Worm (Caenorhabditis elegans) whole organism, young adult: ENCODE results near the gene F23D12.7.
A peak's percentile ranks its signal among the peaks of the same experiment; 100 is the strongest.

ENCODE experiments used
- B0019.2 ChIP-seq: fragments of 200-800 bp; sonication (Bioruptor generic); conservative IDR thresholded peaks from 2 replicates; pipeline ENCODE4 v1.3.6; 2022; ENCODE audit warnings: missing genetic modification reagents, missing genetic modification characterization, missing compliant biosample characterization
- B0035.1 ChIP-seq: sonication (generic microtip); optimal IDR thresholded peaks from 2 replicates; lab custom pipeline; 2016; ENCODE audit warnings: missing genetic modification characterization, mild to moderate bottlenecking, missing compliant biosample characterization, missing genotype, missing genetic modification reagents
- D2030.7 ChIP-seq: fragments of 200-800 bp; sonication (Bioruptor generic); IDR thresholded peaks from 2 replicates; pipeline ENCODE4 v1.3.6; 2022; ENCODE audit warnings: missing genetic modification reagents, missing genetic modification characterization, missing compliant biosample characterization
- F10E7.11 ChIP-seq: sonication (generic microtip); optimal IDR thresholded peaks from 2 replicates; lab custom pipeline; 2017; ENCODE audit warnings: mild to moderate bottlenecking, missing genetic modification characterization, moderate library complexity, missing compliant biosample characterization
- F23B12.7 ChIP-seq: sonication (generic microtip); optimal IDR thresholded peaks from 2 replicates; lab custom pipeline; 2017; ENCODE audit warnings: missing genetic modification characterization, mild to moderate bottlenecking, missing compliant biosample characterization, antibody characterized with exemption, moderate library complexity; ENCODE audit not compliant: insufficient read depth
- F39B2.1 ChIP-seq: fragments of 200-800 bp; sonication (Bioruptor generic); IDR thresholded peaks from 2 replicates; pipeline ENCODE4 v1.3.6; 2022; ENCODE audit warnings: missing genetic modification reagents, missing genetic modification characterization, missing compliant biosample characterization
- F57C9.4 ChIP-seq: sonication (generic microtip); optimal IDR thresholded peaks from 2 replicates; lab custom pipeline; 2017; ENCODE audit warnings: mild to moderate bottlenecking, missing genetic modification characterization, missing compliant biosample characterization
- K12H6.12 ChIP-seq: fragments of 200-800 bp; sonication (Bioruptor generic); optimal IDR thresholded peaks from 2 replicates; lab custom pipeline; 2018; ENCODE audit warnings: mild to moderate bottlenecking, missing genetic modification characterization, missing compliant biosample characterization
- T26A5.8 ChIP-seq: sonication (generic microtip); optimal IDR thresholded peaks from 2 replicates; lab custom pipeline; 2016; ENCODE audit warnings: missing genetic modification characterization, missing compliant biosample characterization
- Y95B8A.8 ChIP-seq: fragments of 200-800 bp; sonication (Bioruptor generic); IDR thresholded peaks from 2 replicates; pipeline ENCODE4 v1.3.6; 2022; ENCODE audit warnings: missing genetic modification reagents, missing genetic modification characterization, missing compliant biosample characterization
- ZK185.1 ChIP-seq: sonication (generic microtip); optimal IDR thresholded peaks from 2 replicates; lab custom pipeline; 2016; ENCODE audit warnings: mild to moderate bottlenecking, missing genetic modification characterization, missing compliant biosample characterization; ENCODE audit not compliant: poor library complexity, severe bottlenecking
- atf-7 ChIP-seq: sonication (generic microtip); optimal IDR thresholded peaks from 2 replicates; lab custom pipeline; 2017; ENCODE audit warnings: mild to moderate bottlenecking, missing genetic modification characterization, missing compliant biosample characterization
- attf-3 ChIP-seq: fragments of 200-800 bp; sonication (Bioruptor generic); conservative IDR thresholded peaks from 2 replicates; pipeline ENCODE4 v1.3.6; 2022; ENCODE audit warnings: missing genetic modification reagents, missing genetic modification characterization, missing compliant biosample characterization
- attf-5 ChIP-seq: fragments of 200-800 bp; sonication (Bioruptor generic); optimal IDR thresholded peaks from 2 replicates; lab custom pipeline; 2018; ENCODE audit warnings: mild to moderate bottlenecking, missing genetic modification characterization, missing compliant biosample characterization
- attf-6 ChIP-seq: fragments of 200-800 bp; sonication (Bioruptor generic); IDR thresholded peaks from 2 replicates; pipeline ENCODE4 v1.3.6; 2022; ENCODE audit warnings: missing genetic modification reagents, missing genetic modification characterization, missing compliant biosample characterization
- bed-1 ChIP-seq: fragments of 200-800 bp; sonication (Bioruptor generic); IDR thresholded peaks from 2 replicates; pipeline ENCODE4 v1.3.6; 2022; ENCODE audit warnings: missing genetic modification reagents, missing genetic modification characterization, missing compliant biosample characterization
- ccch-3 ChIP-seq: fragments of 200-800 bp; sonication (Bioruptor generic); optimal IDR thresholded peaks from 2 replicates; lab custom pipeline; 2018; ENCODE audit warnings: mild to moderate bottlenecking, missing genetic modification characterization, missing compliant biosample characterization
- ceh-100 ChIP-seq: fragments of 200-800 bp; sonication (Bioruptor generic); IDR thresholded peaks from 2 replicates; pipeline ENCODE4 v1.3.6; 2022; ENCODE audit warnings: missing genetic modification reagents, missing genetic modification characterization, missing compliant biosample characterization
- ceh-91 ChIP-seq: fragments of 200-800 bp; sonication (Bioruptor generic); IDR thresholded peaks from 2 replicates; pipeline ENCODE4 v1.3.6; 2022; ENCODE audit warnings: missing genetic modification reagents, missing genetic modification characterization, missing compliant biosample characterization
- die-1 ChIP-seq: sonication (generic microtip); optimal IDR thresholded peaks from 2 replicates; lab custom pipeline; 2016; ENCODE audit warnings: missing genotype, mild to moderate bottlenecking, missing genetic modification characterization, missing compliant biosample characterization
- dpff-1 ChIP-seq: sonication (generic microtip); optimal IDR thresholded peaks from 2 replicates; lab custom pipeline; 2017; ENCODE audit warnings: mild to moderate bottlenecking, missing genetic modification characterization, missing compliant biosample characterization
- egl-18 ChIP-seq: fragments of 200-800 bp; sonication (Bioruptor generic); IDR thresholded peaks from 2 replicates; pipeline ENCODE4 v1.3.6; 2022; ENCODE audit warnings: missing genetic modification reagents, missing genetic modification characterization, missing compliant biosample characterization
- egl-44 ChIP-seq: fragments of 200-800 bp; sonication (Bioruptor generic); IDR thresholded peaks from 2 replicates; pipeline ENCODE4 v1.3.6; 2022; ENCODE audit warnings: missing genetic modification reagents, missing genetic modification characterization, missing compliant biosample characterization
- egrh-3 ChIP-seq: fragments of 200-800 bp; sonication (Bioruptor generic); IDR thresholded peaks from 2 replicates; pipeline ENCODE4 v1.3.6; 2022; ENCODE audit warnings: missing genetic modification reagents, missing genetic modification characterization, missing compliant biosample characterization
- ekl-4 ChIP-seq: fragments of 200-800 bp; sonication (Bioruptor generic); IDR thresholded peaks from 2 replicates; pipeline ENCODE4 v1.3.6; 2022; ENCODE audit warnings: missing genetic modification reagents, missing genetic modification characterization, missing compliant biosample characterization
- fkh-3 ChIP-seq: sonication (generic microtip); optimal IDR thresholded peaks from 2 replicates; lab custom pipeline; 2016; ENCODE audit warnings: mild to moderate bottlenecking, missing genetic modification characterization, missing compliant biosample characterization
- lir-1 ChIP-seq: fragments of 200-800 bp; sonication (Bioruptor generic); conservative IDR thresholded peaks from 2 replicates; pipeline ENCODE4 v1.3.6; 2022; ENCODE audit warnings: missing genetic modification reagents, missing genetic modification characterization, missing compliant biosample characterization
- madf-3 ChIP-seq: fragments of 200-800 bp; sonication (Bioruptor generic); IDR thresholded peaks from 2 replicates; pipeline ENCODE4 v1.3.6; 2022; ENCODE audit warnings: missing genetic modification reagents, missing genetic modification characterization, missing compliant biosample characterization
- mel-28 ChIP-seq: sonication (generic microtip); optimal IDR thresholded peaks from 2 replicates; lab custom pipeline; 2016; ENCODE audit warnings: borderline replicate concordance, mild to moderate bottlenecking, missing genetic modification characterization, missing compliant biosample characterization
- mes-4 ChIP-seq: sonication (generic microtip); optimal IDR thresholded peaks from 2 replicates; lab custom pipeline; 2016; ENCODE audit warnings: missing genotype, missing genetic modification characterization, missing compliant biosample characterization
- nfyb-1 ChIP-seq: fragments of 200-800 bp; sonication (Bioruptor generic); IDR thresholded peaks from 2 replicates; pipeline ENCODE4 v1.3.6; 2022; ENCODE audit warnings: missing genetic modification reagents, missing genetic modification characterization, missing compliant biosample characterization
- nhr-80 ChIP-seq: sonication (generic microtip); optimal IDR thresholded peaks from 2 replicates; lab custom pipeline; 2016; ENCODE audit warnings: missing genetic modification characterization, missing compliant biosample characterization
- pbrm-1 ChIP-seq: fragments of 200-800 bp; sonication (Bioruptor generic); IDR thresholded peaks from 2 replicates; pipeline ENCODE4 v1.3.6; 2022; ENCODE audit warnings: missing genetic modification reagents, missing genetic modification characterization, missing compliant biosample characterization
- rec-8 ChIP-seq, 2 experiments: sonication (generic microtip); optimal IDR thresholded peaks; 2 replicates each; lab custom pipeline; 2016; ENCODE audit warnings: mild to moderate bottlenecking in 2 of 2, missing genetic modification characterization in 2 of 2, missing genetic modification reagents in 2 of 2, missing genotype in 2 of 2, missing biosample characterization in 1 of 2, missing compliant biosample characterization in 1 of 2, moderate library complexity in 1 of 2
- repo-1 ChIP-seq: sonication (generic microtip); optimal IDR thresholded peaks from 2 replicates; lab custom pipeline; 2017; ENCODE audit warnings: mild to moderate bottlenecking, missing genetic modification characterization, missing compliant biosample characterization
- rpc-1 ChIP-seq, 2 experiments: fragments of 150-350 bp in 1 of 2; sonication (generic microtip) in 1 of 2; optimal IDR thresholded peaks; 2 replicates each; lab custom pipeline; 2014 to 2018; ENCODE audit warnings: missing biosample characterization in 1 of 2, missing genetic modification characterization in 1 of 2, missing genetic modification reagents in 1 of 2, missing genotype in 1 of 2
- sdz-38 ChIP-seq: sonication (generic microtip); optimal IDR thresholded peaks from 2 replicates; lab custom pipeline; 2016; ENCODE audit warnings: missing genotype, missing genetic modification characterization, missing compliant biosample characterization
- sea-2 ChIP-seq: fragments of 200-800 bp; sonication (Bioruptor generic); IDR thresholded peaks from 2 replicates; pipeline ENCODE4 v1.3.6; 2022; ENCODE audit warnings: missing genetic modification characterization, missing compliant biosample characterization
- tbp1 ChIP-seq: fragments of 200-800 bp; sonication (Bioruptor generic); optimal IDR thresholded peaks from 2 replicates; lab custom pipeline; 2018; ENCODE audit warnings: mild to moderate bottlenecking, missing genetic modification characterization, missing compliant biosample characterization
- unc-62 ChIP-seq: fragments of 150-350 bp; optimal IDR thresholded peaks from 2 replicates; lab custom pipeline; 2014; ENCODE audit warnings: missing biosample characterization, missing genetic modification reagents, missing genetic modification characterization
- xnd-1 ChIP-seq: sonication (generic microtip); optimal IDR thresholded peaks from 2 replicates; lab custom pipeline; 2016; ENCODE audit warnings: missing genotype, missing genetic modification reagents, missing genetic modification characterization, missing compliant biosample characterization
- zfh-2 ChIP-seq: fragments of 200-800 bp; sonication (Bioruptor generic); conservative IDR thresholded peaks from 2 replicates; pipeline ENCODE4 v1.3.6; 2022; ENCODE audit warnings: missing genetic modification reagents, missing genetic modification characterization, missing compliant biosample characterization
- ztf-22 ChIP-seq: fragments of 200-800 bp; sonication (Bioruptor generic); optimal IDR thresholded peaks from 2 replicates; lab custom pipeline; 2018; ENCODE audit warnings: mild to moderate bottlenecking, missing genetic modification characterization, moderate library complexity, missing compliant biosample characterization
- ztf-28 ChIP-seq: fragments of 200-800 bp; sonication (Bioruptor generic); IDR thresholded peaks from 2 replicates; pipeline ENCODE4 v1.3.6; 2022; ENCODE audit warnings: missing genetic modification reagents, missing genetic modification characterization, missing compliant biosample characterization

Gene F23D12.7

ce11 chrX:14476625-14477257 lies 23.1 kb upstream of the F23D12.7 start (continued):
- no peak for TF ChIP-seq ceh-100 (GFP tag; lab: Robert Waterston, UW)
- no peak for TF ChIP-seq attf-3 (GFP tag; lab: Robert Waterston, UW)
- no peak for TF ChIP-seq fkh-3 (tag; lab: Kevin White, UChicago)
- TF ChIP-seq F23B12.7 (tag; lab: Kevin White, UChicago) = no peak
- TF ChIP-seq lir-1 = no peak
- TF ChIP-seq rpc-1 (optimal IDR thresholded peaks at IDR 0.05; lab: Kevin White, UChicago) = peak; percentile 65
- TF ChIP-seq rpc-1 (tag; optimal IDR thresholded peaks at IDR 0.05; lab: Kevin White, UChicago) = peak; percentile 55
- no peak for TF ChIP-seq F57C9.4 (tag; lab: Kevin White, UChicago)
- no peak for TF ChIP-seq zfh-2
- TF ChIP-seq sdz-38 (tag; lab: Kevin White, UChicago) = no peak
- TF ChIP-seq attf-6 (GFP tag; lab: Robert Waterston, UW) = no peak
- no peak for TF ChIP-seq mel-28 (tag; lab: Kevin White, UChicago)
- TF ChIP-seq ztf-28 (GFP tag; lab: Robert Waterston, UW) = no peak
- no peak for TF ChIP-seq mes-4 (tag; lab: Kevin White, UChicago)
- 0 out of 2 replicates have a peak, but pooled peaks have one; percentile 56 for TF ChIP-seq madf-3
- no peak for TF ChIP-seq bed-1 (GFP tag; lab: Robert Waterston, UW)
- no peak for TF ChIP-seq D2030.7 (GFP tag; lab: Robert Waterston, UW)
- peak; percentile 74 for TF ChIP-seq nfyb-1
- peak; percentile 83 for TF ChIP-seq repo-1
- peak in 1 of 2 experiments; percentile 22 for TF ChIP-seq rec-8 (tag; optimal IDR thresholded peaks at IDR 0.05; lab: Kevin White, UChicago)
- no peak for TF ChIP-seq ztf-22 (GFP tag; lab: Kevin White, UChicago)
- TF ChIP-seq egl-18 = no peak
- TF ChIP-seq dpff-1 = no peak
- TF ChIP-seq ccch-3 (GFP tag; lab: Kevin White, UChicago) = no peak
- TF ChIP-seq T26A5.8 = no peak
- TF ChIP-seq ekl-4 (GFP tag; lab: Robert Waterston, UW) = peak; percentile 25; the same call in 1 of the 2 replicates
- TF ChIP-seq xnd-1 = no peak
- peak; percentile 76 for TF ChIP-seq tbp1 (GFP tag; lab: Kevin White, UChicago)
- TF ChIP-seq ZK185.1 (tag; lab: Kevin White, UChicago) = peak; percentile 94
- TF ChIP-seq atf-7 = peak; percentile 51
- no peak for TF ChIP-seq ceh-91 (GFP tag; lab: Robert Waterston, UW)
- TF ChIP-seq B0035.1 (tag; lab: Kevin White, UChicago) = no peak

ce11 chrX:14473740-14474139 lies 20.1 kb upstream of the F23D12.7 start, which contains the start of gene M163.5:
Gene M163.5, plus strand, starts transcription at chrX:14474040.
- no peak for TF ChIP-seq Y95B8A.8 (GFP tag; lab: Robert Waterston, UW)
- TF ChIP-seq F39B2.1 (GFP tag; lab: Robert Waterston, UW) = no peak
- no peak for TF ChIP-seq nhr-80 (tag; lab: Kevin White, UChicago)
- no peak for TF ChIP-seq pbrm-1 (GFP tag; lab: Robert Waterston, UW)
- no peak for TF ChIP-seq attf-5 (GFP tag; lab: Kevin White, UChicago)
- no peak for TF ChIP-seq egl-44 (GFP tag; lab: Robert Waterston, UW)
- TF ChIP-seq egrh-3 (GFP tag; lab: Robert Waterston, UW) = no peak
- TF ChIP-seq B0019.2 (GFP tag; lab: Robert Waterston, UW) = no peak
- no peak for TF ChIP-seq D2030.7 (GFP tag; lab: Robert Waterston, UW)
- TF ChIP-seq attf-6 (GFP tag; lab: Robert Waterston, UW) = no peak
- no peak for TF ChIP-seq die-1 (tag; lab: Kevin White, UChicago)
- no peak for TF ChIP-seq unc-62 (GFP tag; lab: Kevin White, UChicago)
- TF ChIP-seq K12H6.12 = no peak
- TF ChIP-seq sea-2 = no peak
- TF ChIP-seq F10E7.11 (tag; lab: Kevin White, UChicago) = no peak
- TF ChIP-seq, all 124 proteins: peak for 0
